Fruit fly (Drosophila melanogaster): Measurements from ENCODE around the gene CG12054.

CG12054 gene

dm6 chr3R:31197142-31197994 is 23.1 kb upstream of the CG12054 start:
- TF ChIP-seq CG8301 (tag; optimal IDR thresholded peaks at IDR 0.05) = no peak
- no peak for TF ChIP-seq CG34367 (tag; optimal IDR thresholded peaks at IDR 0.05)
- TF ChIP-seq CG9948 (tag; optimal IDR thresholded peaks at IDR 0.05) = no peak
- TF ChIP-seq Snoo (tag; optimal IDR thresholded peaks at IDR 0.05) = no peak
- peak; percentile 9 for TF ChIP-seq CG14655 (GFP tag; optimal IDR thresholded peaks at IDR 0.05)
- no peak for TF ChIP-seq CG10348 (GFP tag; IDR thresholded peaks at IDR 0.05)
- no peak for TF ChIP-seq CG12605 (GFP tag; IDR thresholded peaks at IDR 0.05)
- TF ChIP-seq CG4496 (GFP tag; IDR thresholded peaks at IDR 0.05) = 0 out of 3 replicates have a peak, but pooled peaks have one; percentile 33
- TF ChIP-seq fd96Ca (GFP tag; IDR thresholded peaks at IDR 0.05) = no peak
- no peak for TF ChIP-seq CG17806 (tag; optimal IDR thresholded peaks at IDR 0.05)
- no peak for TF ChIP-seq CG8159 (tag; optimal IDR thresholded peaks at IDR 0.05)
- TF ChIP-seq CG13204 (GFP tag; optimal IDR thresholded peaks at IDR 0.05) = no peak
- no peak for TF ChIP-seq Ets98B (GFP tag; IDR thresholded peaks at IDR 0.05)
- TF ChIP-seq Pif1B (GFP tag; optimal IDR thresholded peaks at IDR 0.05) = no peak
- no peak for TF ChIP-seq CG15710 (tag; optimal IDR thresholded peaks at IDR 0.05)
- no peak for TF ChIP-seq gl (tag; optimal IDR thresholded peaks at IDR 0.05)
- no peak for TF ChIP-seq EcR (GFP tag; optimal IDR thresholded peaks at IDR 0.05)
- no peak for TF ChIP-seq D1 (tag; optimal IDR thresholded peaks at IDR 0.05)
- no peak for TF ChIP-seq CG32121 (GFP tag; IDR thresholded peaks at IDR 0.05)
- no peak for TF ChIP-seq rn (GFP tag; IDR thresholded peaks at IDR 0.05)
- TF ChIP-seq Pif1A (GFP tag; optimal IDR thresholded peaks at IDR 0.05) = peak; percentile 2

- TF ChIP-seq EcR (GFP tag; optimal IDR thresholded peaks at IDR 0.05) = no peak
- TF ChIP-seq Snoo (tag; optimal IDR thresholded peaks at IDR 0.05) = no peak
- no peak for TF ChIP-seq CG8159 (tag; optimal IDR thresholded peaks at IDR 0.05)
- no peak for TF ChIP-seq CG8301 (tag; optimal IDR thresholded peaks at IDR 0.05)
- no peak for TF ChIP-seq fd96Ca (GFP tag; IDR thresholded peaks at IDR 0.05)
- no peak for TF ChIP-seq CG12605 (GFP tag; IDR thresholded peaks at IDR 0.05)
- TF ChIP-seq CG32121 (GFP tag; IDR thresholded peaks at IDR 0.05) = no peak
- TF ChIP-seq Pif1A (GFP tag; optimal IDR thresholded peaks at IDR 0.05) = no peak
- no peak for TF ChIP-seq rn (GFP tag; IDR thresholded peaks at IDR 0.05)
- TF ChIP-seq CG34367 (tag; optimal IDR thresholded peaks at IDR 0.05) = no peak
- no peak for TF ChIP-seq Pif1B (GFP tag; optimal IDR thresholded peaks at IDR 0.05)
- no peak for TF ChIP-seq CG9948 (tag; optimal IDR thresholded peaks at IDR 0.05)
- no peak for TF ChIP-seq gl (tag; optimal IDR thresholded peaks at IDR 0.05)
- TF ChIP-seq CG15710 (tag; optimal IDR thresholded peaks at IDR 0.05) = no peak
- TF ChIP-seq Ets98B (GFP tag; IDR thresholded peaks at IDR 0.05) = no peak
- TF ChIP-seq CG4496 (GFP tag; IDR thresholded peaks at IDR 0.05) = no peak
- no peak for TF ChIP-seq CG10348 (GFP tag; IDR thresholded peaks at IDR 0.05)
These were observed 9.9 kb upstream of the CG12054 start, which contains the start of gene chp for dm6 chr3R:31210630-31211029. Gene chp, minus strand, starts transcription at chr3R:31210730.

- no peak for TF ChIP-seq Pif1B (GFP tag; optimal IDR thresholded peaks at IDR 0.05)
- no peak for TF ChIP-seq CG8301 (tag; optimal IDR thresholded peaks at IDR 0.05)
- TF ChIP-seq CG32121 (GFP tag; IDR thresholded peaks at IDR 0.05) = no peak
- TF ChIP-seq CG12605 (GFP tag; IDR thresholded peaks at IDR 0.05) = no peak
- TF ChIP-seq rn (GFP tag; IDR thresholded peaks at IDR 0.05) = no peak
- TF ChIP-seq gl (tag; optimal IDR thresholded peaks at IDR 0.05) = no peak
These were observed 7.3 kb upstream of the CG12054 start, which contains the start of the genes Zwilch and CG1542 for dm6 chr3R:31213227-31213626. Gene Zwilch, minus strand, starts transcription at chr3R:31213376. Gene CG1542, plus strand, starts transcription at chr3R:31213458.

- TF ChIP-seq Pif1A (GFP tag; optimal IDR thresholded peaks at IDR 0.05) = no peak
- no peak for TF ChIP-seq CG15710 (tag; optimal IDR thresholded peaks at IDR 0.05)
- TF ChIP-seq D1 (tag; optimal IDR thresholded peaks at IDR 0.05) = no peak
- no peak for TF ChIP-seq CG12605 (GFP tag; IDR thresholded peaks at IDR 0.05)
- TF ChIP-seq gl (tag; optimal IDR thresholded peaks at IDR 0.05) = no peak
- TF ChIP-seq CG8159 (tag; optimal IDR thresholded peaks at IDR 0.05) = no peak
- TF ChIP-seq CG34367 (tag; optimal IDR thresholded peaks at IDR 0.05) = no peak
- TF ChIP-seq EcR (GFP tag; optimal IDR thresholded peaks at IDR 0.05) = no peak
- no peak for TF ChIP-seq Snoo (tag; optimal IDR thresholded peaks at IDR 0.05)
- no peak for TF ChIP-seq Ets98B (GFP tag; IDR thresholded peaks at IDR 0.05)
- TF ChIP-seq CG14655 (GFP tag; optimal IDR thresholded peaks at IDR 0.05) = no peak
- TF ChIP-seq rn (GFP tag; IDR thresholded peaks at IDR 0.05) = no peak
- no peak for TF ChIP-seq fd96Ca (GFP tag; IDR thresholded peaks at IDR 0.05)
- no peak for TF ChIP-seq CG10348 (GFP tag; IDR thresholded peaks at IDR 0.05)
These were observed 4.7 kb upstream of the CG12054 start, which contains the start of gene CG15561 for dm6 chr3R:31215830-31216229. Gene CG15561, minus strand, starts transcription at chr3R:31215942.

dm6 chr3R:31218214-31218876 is 2.2 kb upstream of the CG12054 start:
- TF ChIP-seq CG32121 (GFP tag; IDR thresholded peaks at IDR 0.05) = no peak
- peak; percentile 85 for TF ChIP-seq EcR (GFP tag; optimal IDR thresholded peaks at IDR 0.05)
- TF ChIP-seq CG17806 (tag; optimal IDR thresholded peaks at IDR 0.05) = no peak
